Fruit fly (Drosophila melanogaster): ENCODE results near the gene TyrRII.

dm6 chr3R:17784189-17784588 lies 47.8 kb downstream of the TyrRII start:
- TF ChIP-seq CTCF (optimal IDR thresholded peaks at IDR 0.05) (no peak), CG8478 (optimal IDR thresholded peaks at IDR 0.05) (no peak)
